Fruit fly (Drosophila melanogaster): ENCODE results near the gene rg.

Gene rg

DNA sequence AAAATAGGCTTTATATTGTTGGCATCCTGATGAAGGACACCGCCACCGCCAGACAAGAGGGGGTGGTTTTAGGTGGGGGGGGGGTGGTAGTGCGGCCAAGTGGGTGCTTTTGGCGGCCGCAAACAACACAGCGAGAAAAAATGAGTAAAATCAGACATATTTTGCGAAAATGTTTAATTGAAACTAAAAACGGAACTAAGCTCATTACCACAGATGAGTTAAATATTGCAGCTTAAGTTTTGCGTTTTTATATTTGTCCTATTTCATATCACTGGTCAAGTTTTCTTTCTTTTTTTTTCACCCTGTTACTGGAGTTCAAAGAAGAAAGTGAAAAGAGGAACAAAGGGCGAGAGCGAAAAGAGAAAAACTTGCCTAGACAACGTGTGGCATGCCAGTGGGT lies 8.4 kb downstream of the rg start (continued):
- TF ChIP-seq crol (GFP tag; IDR thresholded peaks at IDR 0.05) (peak; percentile 38; the same call in 1 of the 2 replicates), oc (tag; optimal IDR thresholded peaks at IDR 0.05) (peak; percentile 48), CTCF (GFP tag; optimal IDR thresholded peaks at IDR 0.05) (no peak), Atf-2 (GFP tag; optimal IDR thresholded peaks at IDR 0.05) (peak; percentile 35), ase (GFP tag; IDR thresholded peaks at IDR 0.05) (peak; percentile 59; the same call in 2 of the 3 replicates), CG8478 (optimal IDR thresholded peaks at IDR 0.05) (no peak), Ets97D (GFP tag; optimal IDR thresholded peaks at IDR 0.05) (no peak), CG2202 (tag; optimal IDR thresholded peaks at IDR 0.05) (peak; percentile 29), crc (GFP tag; optimal IDR thresholded peaks at IDR 0.05) (peak; percentile 54), CG16813 (GFP tag; IDR thresholded peaks at IDR 0.05; ENCODE audit: partially characterized antibody) (no peak), CG13424 (tag; optimal IDR thresholded peaks at IDR 0.05) (peak; percentile 71), Gsc (GFP tag; IDR thresholded peaks at IDR 0.05) (0 out of 2 replicates have a peak, but pooled peaks have one; percentile 30), C15 (GFP tag; IDR thresholded peaks at IDR 0.05) (0 out of 3 replicates have a peak, but pooled peaks have one; percentile 9), CG15479 (GFP tag; optimal IDR thresholded peaks at IDR 0.05) (no peak), CG12219 (GFP tag; optimal IDR thresholded peaks at IDR 0.05) (peak; percentile 55), nom (GFP tag; optimal IDR thresholded peaks at IDR 0.05) (no peak), Poxn (GFP tag; IDR thresholded peaks at IDR 0.05) (0 out of 2 replicates have a peak, but pooled peaks have one; percentile 22), dm (GFP tag; optimal IDR thresholded peaks at IDR 0.05) (peak; percentile 18), H2.0 (GFP tag; IDR thresholded peaks at IDR 0.05) (peak; percentile 60), tna (GFP tag; IDR thresholded peaks at IDR 0.05; ENCODE audit: partially characterized antibody) (no peak), CG15073 (GFP tag; optimal IDR thresholded peaks at IDR 0.05) (no peak), Nf-YA (GFP tag; IDR thresholded peaks at IDR 0.05) (peak; percentile 16; the same call in 1 of the 2 replicates), run (tag; optimal IDR thresholded peaks at IDR 0.05) (peak; percentile 64), CG31224 (GFP tag; IDR thresholded peaks at IDR 0.05) (peak; percentile 51; the same call in 1 of the 2 replicates), Med (GFP tag) (peak; percentile 94), CG10209 (GFP tag; optimal IDR thresholded peaks at IDR 0.05) (peak; percentile 63), Bteb2 (GFP tag; optimal IDR thresholded peaks at IDR 0.05) (peak; percentile 47), CG17359 (tag; optimal IDR thresholded peaks at IDR 0.05) (peak; percentile 80), br (optimal IDR thresholded peaks at IDR 0.05) (no peak), Doc2 (GFP tag; IDR thresholded peaks at IDR 0.05) (no peak), ato (GFP tag; IDR thresholded peaks at IDR 0.05; ENCODE audit: partially characterized antibody) (no peak), Doc3 (GFP tag; IDR thresholded peaks at IDR 0.05; ENCODE audit: partially characterized antibody) (no peak), MBD-R2 (GFP tag; IDR thresholded peaks at IDR 0.05) (peak; percentile 43; the same call in 1 of the 2 replicates), CG10462 (GFP tag; optimal IDR thresholded peaks at IDR 0.05) (peak; percentile 31), CG1024 (GFP tag; IDR thresholded peaks at IDR 0.05) (peak; percentile 43; the same call in 1 of the 2 replicates), phol (tag; optimal IDR thresholded peaks at IDR 0.05) (peak; percentile 69), trem (tag; optimal IDR thresholded peaks at IDR 0.05) (peak; percentile 37), salm (tag; optimal IDR thresholded peaks at IDR 0.05) (peak; percentile 40), CG7928 (GFP tag; optimal IDR thresholded peaks at IDR 0.05) (no peak), CG11560 (tag; IDR thresholded peaks at IDR 0.05) (no peak), CG8281 (tag; optimal IDR thresholded peaks at IDR 0.05) (peak; percentile 18), gt (GFP tag; IDR thresholded peaks at IDR 0.05) (no peak), CG30431 (GFP tag; optimal IDR thresholded peaks at IDR 0.05) (peak; percentile 45), gce (GFP tag; IDR thresholded peaks at IDR 0.05) (peak; percentile 75; the same call in 2 of the 3 replicates), ap (GFP tag; IDR thresholded peaks at IDR 0.05) (peak; percentile 60), CG18476 (GFP tag; optimal IDR thresholded peaks at IDR 0.05) (peak; percentile 32), gsb-n (tag; optimal IDR thresholded peaks at IDR 0.05) (peak; percentile 59), danr (GFP tag; IDR thresholded peaks at IDR 0.05) (0 out of 2 replicates have a peak, but pooled peaks have one; percentile 39), CG12942 (GFP tag; optimal IDR thresholded peaks at IDR 0.05) (peak; percentile 62), CoRest (tag; optimal IDR thresholded peaks at IDR 0.05) (peak; percentile 71), Ptx1 (GFP tag; IDR thresholded peaks at IDR 0.05) (peak; percentile 68), CG14667 (GFP tag; IDR thresholded peaks at IDR 0.05) (peak; percentile 39; the same call in 1 of the 2 replicates)

Measured in whole organism, embryonic.